Worm (Caenorhabditis elegans) whole organism, young adult: ENCODE results near the gene F32D8.11.

Experiments
- F10E7.11 ChIP-seq: sonication (generic microtip); optimal IDR thresholded peaks from 2 replicates; lab custom pipeline; 2017; ENCODE audit warnings: mild to moderate bottlenecking, missing genetic modification characterization, moderate library complexity, missing compliant biosample characterization
- F37B4.10 ChIP-seq: fragments of 200-800 bp; sonication (Bioruptor generic); IDR thresholded peaks from 2 replicates; pipeline ENCODE4 v1.3.6; 2022; ENCODE audit warnings: missing genetic modification characterization, missing compliant biosample characterization
- F57C9.4 ChIP-seq: sonication (generic microtip); optimal IDR thresholded peaks from 2 replicates; lab custom pipeline; 2017; ENCODE audit warnings: mild to moderate bottlenecking, missing genetic modification characterization, missing compliant biosample characterization
- T07F8.4 ChIP-seq: sonication (generic microtip); optimal IDR thresholded peaks from 2 replicates; lab custom pipeline; 2016; ENCODE audit warnings: mild to moderate bottlenecking, missing genetic modification characterization, moderate library complexity, missing compliant biosample characterization
- T26A5.8 ChIP-seq: sonication (generic microtip); optimal IDR thresholded peaks from 2 replicates; lab custom pipeline; 2016; ENCODE audit warnings: missing genetic modification characterization, missing compliant biosample characterization
- Y67H2A.10 ChIP-seq: fragments of 200-800 bp; sonication (Bioruptor generic); conservative IDR thresholded peaks from 2 replicates; pipeline ENCODE4 v1.3.6; 2022; ENCODE audit warnings: missing genetic modification reagents, missing genetic modification characterization, missing compliant biosample characterization
- Y79H2A.3 ChIP-seq: fragments of 200-800 bp; sonication (Bioruptor generic); conservative IDR thresholded peaks from 2 replicates; pipeline ENCODE4 v1.3.6; 2022; ENCODE audit warnings: missing genetic modification reagents, missing genetic modification characterization, missing compliant biosample characterization
- akir-1 ChIP-seq: fragments of 200-800 bp; sonication (Bioruptor generic); optimal IDR thresholded peaks from 2 replicates; lab custom pipeline; 2018; ENCODE audit warnings: mild to moderate bottlenecking, missing genetic modification characterization, moderate library complexity, missing compliant biosample characterization
- ama-1 ChIP-seq, 3 experiments: fragments of 150-350 bp in 1 of 3; sonication (generic microtip) in 2 of 3; optimal IDR thresholded peaks; 2 replicates each; lab custom pipeline; 2014 to 2018; ENCODE audit warnings: missing biosample characterization in 2 of 3, missing genetic modification characterization in 2 of 3, missing genetic modification reagents in 2 of 3
- atf-7 ChIP-seq: sonication (generic microtip); optimal IDR thresholded peaks from 2 replicates; lab custom pipeline; 2017; ENCODE audit warnings: mild to moderate bottlenecking, missing genetic modification characterization, missing compliant biosample characterization
- ceh-40 ChIP-seq: fragments of 200-800 bp; sonication (Bioruptor generic); IDR thresholded peaks from 2 replicates; pipeline ENCODE4 v1.3.6; 2022; ENCODE audit warnings: missing genetic modification characterization, missing compliant biosample characterization
- ceh-79 ChIP-seq: sonication (generic microtip); optimal IDR thresholded peaks from 2 replicates; lab custom pipeline; 2017; ENCODE audit warnings: mild to moderate bottlenecking, missing genetic modification characterization, missing compliant biosample characterization
- ekl-4 ChIP-seq: fragments of 200-800 bp; sonication (Bioruptor generic); IDR thresholded peaks from 2 replicates; pipeline ENCODE4 v1.3.6; 2022; ENCODE audit warnings: missing genetic modification reagents, missing genetic modification characterization, missing compliant biosample characterization
- hlh-12 ChIP-seq: sonication (generic microtip); optimal IDR thresholded peaks from 2 replicates; lab custom pipeline; 2016; ENCODE audit warnings: missing genetic modification characterization, missing compliant biosample characterization
- lin-54 ChIP-seq: fragments of 200-800 bp; sonication (Bioruptor generic); optimal IDR thresholded peaks from 2 replicates; lab custom pipeline; 2018; ENCODE audit warnings: mild to moderate bottlenecking, missing genetic modification characterization, missing compliant biosample characterization
- lsy-27 ChIP-seq: sonication (generic microtip); optimal IDR thresholded peaks from 2 replicates; lab custom pipeline; 2017; ENCODE audit warnings: missing genetic modification characterization, mild to moderate bottlenecking, missing compliant biosample characterization, antibody characterized with exemption, missing genotype, borderline replicate concordance; ENCODE audit not compliant: insufficient read depth
- madf-8 ChIP-seq: fragments of 200-800 bp; sonication (Bioruptor generic); conservative IDR thresholded peaks from 2 replicates; pipeline ENCODE4 v1.3.6; 2022; ENCODE audit warnings: missing genetic modification reagents, missing genetic modification characterization, missing compliant biosample characterization
- nfya-1 ChIP-seq: sonication (generic microtip); optimal IDR thresholded peaks from 2 replicates; lab custom pipeline; 2017; ENCODE audit warnings: antibody characterized with exemption, missing compliant biosample characterization, missing genetic modification characterization, borderline replicate concordance; ENCODE audit not compliant: insufficient read depth
- nhr-179 ChIP-seq: sonication (generic microtip); optimal IDR thresholded peaks from 2 replicates; lab custom pipeline; 2016; ENCODE audit warnings: mild to moderate bottlenecking, missing genetic modification characterization, missing compliant biosample characterization
- nhr-80 ChIP-seq: sonication (generic microtip); optimal IDR thresholded peaks from 2 replicates; lab custom pipeline; 2016; ENCODE audit warnings: missing genetic modification characterization, missing compliant biosample characterization
- pha-4 ChIP-seq: fragments of 150-350 bp; sonication (generic microtip); optimal IDR thresholded peaks from 2 replicates; lab custom pipeline; 2014; ENCODE audit warnings: missing biosample characterization, missing genetic modification reagents, missing genetic modification characterization
- repo-1 ChIP-seq: sonication (generic microtip); optimal IDR thresholded peaks from 2 replicates; lab custom pipeline; 2017; ENCODE audit warnings: mild to moderate bottlenecking, missing genetic modification characterization, missing compliant biosample characterization
- sea-2 ChIP-seq: fragments of 200-800 bp; sonication (Bioruptor generic); IDR thresholded peaks from 2 replicates; pipeline ENCODE4 v1.3.6; 2022; ENCODE audit warnings: missing genetic modification characterization, missing compliant biosample characterization
- somi-1 ChIP-seq: fragments of 200-800 bp; sonication (Bioruptor generic); optimal IDR thresholded peaks from 2 replicates; lab custom pipeline; 2018; ENCODE audit warnings: mild to moderate bottlenecking, missing genetic modification characterization, missing compliant biosample characterization
- tbp1 ChIP-seq: fragments of 200-800 bp; sonication (Bioruptor generic); optimal IDR thresholded peaks from 2 replicates; lab custom pipeline; 2018; ENCODE audit warnings: mild to moderate bottlenecking, missing genetic modification characterization, missing compliant biosample characterization
- xnd-1 ChIP-seq: sonication (generic microtip); optimal IDR thresholded peaks from 2 replicates; lab custom pipeline; 2016; ENCODE audit warnings: missing genotype, missing genetic modification reagents, missing genetic modification characterization, missing compliant biosample characterization
- zim-3 ChIP-seq: sonication (generic microtip); optimal IDR thresholded peaks from 2 replicates; lab custom pipeline; 2017; ENCODE audit warnings: mild to moderate bottlenecking, missing genetic modification characterization, moderate library complexity, missing compliant biosample characterization
- ztf-25 ChIP-seq: fragments of 200-800 bp; sonication (Bioruptor generic); IDR thresholded peaks from 2 replicates; pipeline ENCODE4 v1.3.6; 2022; ENCODE audit warnings: missing genetic modification reagents, missing genetic modification characterization, missing compliant biosample characterization
- ztf-28 ChIP-seq: fragments of 200-800 bp; sonication (Bioruptor generic); IDR thresholded peaks from 2 replicates; pipeline ENCODE4 v1.3.6; 2022; ENCODE audit warnings: missing genetic modification reagents, missing genetic modification characterization, missing compliant biosample characterization
- ztf-6 ChIP-seq: fragments of 200-800 bp; sonication (Bioruptor generic); IDR thresholded peaks from 2 replicates; pipeline ENCODE4 v1.3.6; 2022; ENCODE audit warnings: missing genetic modification reagents, missing genetic modification characterization, missing compliant biosample characterization

F32D8.11 gene

DNA sequence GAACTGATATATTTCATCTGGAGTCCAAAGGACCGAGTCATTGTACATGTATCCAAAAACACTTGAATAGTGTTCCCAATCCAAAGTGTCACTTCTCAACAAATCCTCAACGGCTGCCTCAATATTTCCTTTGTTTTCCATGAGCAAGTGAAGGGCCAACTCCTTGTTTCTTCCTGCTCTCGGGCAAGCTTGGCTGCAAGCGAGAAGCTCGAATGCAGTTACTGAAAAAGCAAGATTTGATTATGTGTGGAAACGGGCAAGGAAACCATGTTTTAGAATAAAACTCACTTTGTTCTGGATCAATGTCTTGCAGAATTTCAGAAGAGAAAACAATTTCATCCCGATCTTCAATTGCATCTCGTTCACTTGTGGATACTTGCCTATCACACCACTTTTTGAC is 34.7 kb downstream of the F32D8.11 start:
- no peak for TF ChIP-seq xnd-1 (tag; lab: Kevin White, UChicago)
- TF ChIP-seq Y79H2A.3 (GFP tag; lab: Robert Waterston, UW), result no peak
- TF ChIP-seq pha-4 (tag; lab: Kevin White, UChicago), result no peak
- no peak for TF ChIP-seq ama-1 (optimal IDR thresholded peaks at IDR 0.05; lab: Kevin White, UChicago)
- TF ChIP-seq ama-1 (GFP tag; optimal IDR thresholded peaks at IDR 0.05; lab: Kevin White, UChicago), result no peak
- TF ChIP-seq ztf-25 (GFP tag; lab: Robert Waterston, UW), result no peak
- TF ChIP-seq ztf-28 (GFP tag; lab: Robert Waterston, UW), result no peak
- no peak for TF ChIP-seq hlh-12 (tag; lab: Kevin White, UChicago)
- TF ChIP-seq F57C9.4 (tag; lab: Kevin White, UChicago), result no peak
- no peak for TF ChIP-seq nhr-80
- TF ChIP-seq lsy-27 (tag; lab: Kevin White, UChicago), result no peak
- no peak for TF ChIP-seq ceh-79 (tag; lab: Kevin White, UChicago)
- TF ChIP-seq Y67H2A.10 (GFP tag; lab: Robert Waterston, UW), result no peak
- TF ChIP-seq ceh-40 (GFP tag; lab: Robert Waterston, UW), result no peak
- TF ChIP-seq nhr-179 (tag; lab: Kevin White, UChicago), result no peak
- TF ChIP-seq repo-1 (tag; lab: Kevin White, UChicago), result no peak

- no peak for TF ChIP-seq akir-1 (GFP tag; lab: Kevin White, UChicago)
- no peak for TF ChIP-seq lin-54 (GFP tag; lab: Kevin White, UChicago)
- no peak for TF ChIP-seq ztf-6 (GFP tag; lab: Robert Waterston, UW)
- TF ChIP-seq F37B4.10 (GFP tag; lab: Robert Waterston, UW), result no peak
- TF ChIP-seq ztf-28 (GFP tag; lab: Robert Waterston, UW), result no peak
- TF ChIP-seq zim-3 (tag; lab: Kevin White, UChicago), result no peak
- no peak for TF ChIP-seq tbp1 (GFP tag; lab: Kevin White, UChicago)
- no peak for TF ChIP-seq xnd-1 (tag; lab: Kevin White, UChicago)
- TF ChIP-seq somi-1 (GFP tag; lab: Kevin White, UChicago), result no peak
- TF ChIP-seq madf-8 (GFP tag; lab: Robert Waterston, UW), result no peak
- no peak for TF ChIP-seq T07F8.4 (tag; lab: Kevin White, UChicago)
- no peak for TF ChIP-seq ceh-40 (GFP tag; lab: Robert Waterston, UW)
Observed at ce11 chrV:10846893-10847292, 42.0 kb downstream of the F32D8.11 start, which contains the start of gene C29A12.6. C29A12.6 (plus strand) TSS chrV:10847193.

DNA sequence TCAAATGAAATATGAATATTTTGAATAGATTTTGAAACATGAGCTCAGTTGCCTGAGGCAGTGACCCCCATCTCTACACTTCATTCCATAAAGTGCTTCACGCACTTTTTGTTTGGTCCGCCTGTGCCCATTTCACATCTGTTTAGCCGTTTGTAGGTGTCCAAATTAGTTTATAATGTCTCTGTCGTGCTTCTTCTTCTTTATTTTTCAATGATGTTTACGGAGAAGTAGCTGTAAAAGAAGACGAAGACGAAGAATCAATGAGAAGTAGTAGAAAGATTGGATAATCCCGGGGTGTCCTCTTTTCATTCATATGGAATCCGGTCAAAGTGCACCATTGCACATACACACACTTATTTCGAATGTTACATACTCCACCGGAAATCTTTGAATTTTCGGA is 49.5 kb downstream of the F32D8.11 start:
- TF ChIP-seq sea-2 (GFP tag; lab: Robert Waterston, UW), result no peak
- TF ChIP-seq F37B4.10 (GFP tag; lab: Robert Waterston, UW), result no peak
- TF ChIP-seq ztf-6 (GFP tag; lab: Robert Waterston, UW), result no peak

- TF ChIP-seq nfya-1 (tag; lab: Kevin White, UChicago), result no peak
- TF ChIP-seq atf-7, result no peak
- TF ChIP-seq T26A5.8 (tag; lab: Kevin White, UChicago), result no peak
- TF ChIP-seq F10E7.11 (tag; lab: Kevin White, UChicago), result no peak
- no peak for TF ChIP-seq ekl-4 (GFP tag; lab: Robert Waterston, UW)
Observed at ce11 chrV:10838204-10838603, 50.7 kb downstream of the F32D8.11 start.
